Worm (Caenorhabditis elegans): ENCODE results near the gene Y57G11C.33.

DNA sequence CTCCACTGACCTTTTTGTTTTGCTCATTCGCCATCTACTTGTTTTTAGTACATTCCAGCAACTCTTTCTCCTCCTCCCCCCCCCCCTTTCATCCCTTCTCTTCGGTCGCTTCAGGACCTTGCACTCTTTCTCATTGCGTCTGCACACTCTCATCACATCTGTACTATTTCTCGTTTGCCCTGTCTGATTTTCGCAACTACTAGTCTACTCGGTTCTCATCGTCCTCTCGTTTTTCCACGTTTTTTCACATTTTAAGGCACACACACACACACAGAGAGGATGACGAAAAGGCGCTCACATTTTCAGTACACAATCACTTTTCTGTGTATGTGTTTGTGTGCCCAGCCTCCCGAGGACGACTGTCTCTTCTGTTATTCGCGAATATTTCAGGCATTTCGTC lies 36.3 kb upstream of the Y57G11C.33 start:
- TF ChIP-seq him-1 (tag; optimal IDR thresholded peaks at IDR 0.05) (no peak), dao-5 (tag; optimal IDR thresholded peaks at IDR 0.05) (no peak)
